Worm (Caenorhabditis elegans) whole organism, midembryonic: ENCODE data around the gene Y22D7AL.10.

ENCODE experiments used
- T22C8.4 ChIP-seq: fragments of 200-800 bp; sonication (Bioruptor generic); IDR thresholded peaks from 2 replicates; pipeline ENCODE4 v1.3.6; 2022; ENCODE audit warnings: missing genetic modification characterization, missing compliant biosample characterization
- flt-1 ChIP-seq: fragments of 200-800 bp; sonication (Bioruptor generic); IDR thresholded peaks from 2 replicates; pipeline ENCODE4 v1.3.6; 2022; ENCODE audit warnings: missing genetic modification characterization, missing compliant biosample characterization
- med-1 ChIP-seq: sonication (generic microtip); optimal IDR thresholded peaks from 2 replicates; lab custom pipeline; 2017; ENCODE audit warnings: missing genetic modification characterization, mild to moderate bottlenecking, missing compliant biosample characterization, antibody characterized with exemption, missing genetic modification reagents; ENCODE audit not compliant: insufficient read depth
- tab-1 ChIP-seq: fragments of 200-800 bp; sonication (Bioruptor generic); IDR thresholded peaks from 2 replicates; pipeline ENCODE4 v1.3.6; 2022; ENCODE audit warnings: missing genetic modification characterization, missing compliant biosample characterization

DNA sequence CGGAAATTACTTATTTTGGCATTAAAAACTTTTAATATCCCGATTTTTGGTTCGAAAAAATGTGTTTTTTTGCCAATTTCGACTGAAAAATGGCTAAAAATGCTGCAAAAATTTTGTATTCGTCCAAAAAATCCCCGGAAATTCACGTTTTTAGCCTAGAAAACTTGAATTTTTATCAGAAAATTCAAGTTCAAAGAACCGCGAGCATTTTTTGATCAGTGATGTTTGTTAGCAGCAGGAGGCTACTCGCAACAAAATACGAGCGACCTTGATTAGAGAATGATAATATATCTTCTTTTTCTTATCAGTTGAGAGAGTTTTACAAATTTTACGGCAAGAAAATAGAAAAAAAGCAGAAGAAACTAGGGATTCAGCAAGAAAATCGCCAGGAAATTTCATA is 3.6 kb upstream of the Y22D7AL.10 start:
- TF ChIP-seq med-1 (GFP tag; lab: Kevin White, UChicago) (no peak), T22C8.4 (no peak), flt-1 (GFP tag; lab: Robert Waterston, UW) (no peak), tab-1 (no peak)
